Worm (Caenorhabditis elegans) whole organism, early embryonic: ENCODE measurements around the gene col-85.

Experiments
- B0310.2 ChIP-seq: sonication (generic microtip); optimal IDR thresholded peaks from 2 replicates; lab custom pipeline; 2016; ENCODE audit warnings: mild to moderate bottlenecking, missing genetic modification characterization, missing compliant biosample characterization
- F13C5.2 ChIP-seq: sonication (generic microtip); optimal IDR thresholded peaks from 2 replicates; lab custom pipeline; 2017; ENCODE audit warnings: mild to moderate bottlenecking, missing genetic modification characterization, inconsistent platforms, missing compliant biosample characterization
- aly-1 ChIP-seq: sonication (generic microtip); optimal IDR thresholded peaks from 2 replicates; lab custom pipeline; 2016; ENCODE audit warnings: missing genetic modification characterization, missing compliant biosample characterization
- ama-1 ChIP-seq: fragments of 150-350 bp; optimal IDR thresholded peaks from 2 replicates; lab custom pipeline; 2014
- ceh-13 ChIP-seq: fragments of 200-800 bp; sonication (Bioruptor generic); optimal IDR thresholded peaks from 2 replicates; lab custom pipeline; 2018; ENCODE audit warnings: mild to moderate bottlenecking, missing genetic modification characterization, missing compliant biosample characterization
- ceh-36 ChIP-seq: sonication (generic microtip); optimal IDR thresholded peaks from 2 replicates; lab custom pipeline; 2016; ENCODE audit warnings: missing genetic modification characterization, inconsistent platforms, missing compliant biosample characterization
- ets-7 ChIP-seq: sonication (generic microtip); optimal IDR thresholded peaks from 2 replicates; lab custom pipeline; 2016; ENCODE audit warnings: missing genotype, missing genetic modification characterization, missing compliant biosample characterization
- flt-1 ChIP-seq: fragments of 200-800 bp; sonication (Bioruptor generic); IDR thresholded peaks from 2 replicates; pipeline ENCODE4 v1.3.6; 2022; ENCODE audit warnings: missing genetic modification characterization, missing compliant biosample characterization
- hmbx-1 ChIP-seq: sonication (generic microtip); optimal IDR thresholded peaks from 2 replicates; lab custom pipeline; 2016; ENCODE audit warnings: mild to moderate bottlenecking, missing genetic modification characterization, missing compliant biosample characterization
- hmg-4 ChIP-seq: fragments of 200-800 bp; sonication (Bioruptor generic); optimal IDR thresholded peaks from 2 replicates; lab custom pipeline; 2018; ENCODE audit warnings: mild to moderate bottlenecking, missing genetic modification characterization, missing compliant biosample characterization
- hnd-1 ChIP-seq: sonication (generic microtip); optimal IDR thresholded peaks from 2 replicates; lab custom pipeline; 2016; ENCODE audit warnings: missing genetic modification characterization, missing compliant biosample characterization
- pes-1 ChIP-seq: fragments of 200-800 bp; sonication (Bioruptor generic); IDR thresholded peaks from 2 replicates; pipeline ENCODE4 v1.3.6; 2022; ENCODE audit warnings: missing genetic modification reagents, missing genetic modification characterization, missing compliant biosample characterization
- scrt-1 ChIP-seq: fragments of 200-800 bp; sonication (Bioruptor generic); IDR thresholded peaks from 2 replicates; pipeline ENCODE4 v1.3.6; 2022; ENCODE audit warnings: missing genetic modification characterization, missing compliant biosample characterization
- sea-1 ChIP-seq: fragments of 200-800 bp; sonication (Bioruptor generic); conservative IDR thresholded peaks from 2 replicates; pipeline ENCODE4 v1.3.6; 2022; ENCODE audit warnings: missing genetic modification characterization, missing compliant biosample characterization
- tbx-11 ChIP-seq: fragments of 200-800 bp; sonication (Bioruptor generic); IDR thresholded peaks from 2 replicates; pipeline ENCODE4 v1.3.6; 2022; ENCODE audit warnings: missing genetic modification characterization, missing compliant biosample characterization
- tbx-37 ChIP-seq: fragments of 200-800 bp; sonication (Bioruptor generic); conservative IDR thresholded peaks from 2 replicates; pipeline ENCODE4 v1.3.6; 2022; ENCODE audit warnings: missing genetic modification reagents, missing genetic modification characterization, missing compliant biosample characterization
- tra-4 ChIP-seq: sonication (generic microtip); optimal IDR thresholded peaks from 2 replicates; lab custom pipeline; 2017; ENCODE audit warnings: missing genetic modification characterization, missing compliant biosample characterization

col-85 gene

ce11 chrII:12457275-12457674 lies 37.6 kb downstream of the col-85 start, which contains the start of gene sre-38:
TSS of gene sre-38 (plus strand) at chrII:12457575.
- TF ChIP-seq tra-4 (tag; lab: Kevin White, UChicago), result no peak
- no peak for TF ChIP-seq tbx-37 (GFP tag; lab: Robert Waterston, UW)
- TF ChIP-seq pes-1, result no peak
- no peak for TF ChIP-seq scrt-1 (GFP tag; lab: Robert Waterston, UW)
- TF ChIP-seq F13C5.2 (tag; lab: Kevin White, UChicago), result no peak
- no peak for TF ChIP-seq ceh-36 (tag; lab: Kevin White, UChicago)
- no peak for TF ChIP-seq B0310.2 (tag; lab: Kevin White, UChicago)
- no peak for TF ChIP-seq ets-7 (tag; lab: Kevin White, UChicago)
- no peak for TF ChIP-seq hmbx-1 (tag; lab: Kevin White, UChicago)
- TF ChIP-seq hnd-1 (tag; lab: Kevin White, UChicago), result no peak
- no peak for TF ChIP-seq aly-1 (tag; lab: Kevin White, UChicago)
- TF ChIP-seq hmg-4 (GFP tag; lab: Kevin White, UChicago), result no peak
- TF ChIP-seq sea-1 (GFP tag; lab: Robert Waterston, UW), result no peak
- no peak for TF ChIP-seq ceh-13

- TF ChIP-seq hmbx-1 (tag; lab: Kevin White, UChicago) (no peak), ama-1 (lab: Kevin White, UChicago) (no peak), ceh-13 (no peak), hnd-1 (tag; lab: Kevin White, UChicago) (no peak), sea-1 (GFP tag; lab: Robert Waterston, UW) (no peak), tbx-37 (GFP tag; lab: Robert Waterston, UW) (no peak), pes-1 (no peak)
Measured at ce11 chrII:12456633-12457032, 38.3 kb downstream of the col-85 start, which contains the start of gene sre-32. TSS of gene sre-32 (minus strand) at chrII:12456733.

- TF ChIP-seq hnd-1 (tag; lab: Kevin White, UChicago), result no peak
- TF ChIP-seq pes-1, result no peak
- no peak for TF ChIP-seq hmbx-1 (tag; lab: Kevin White, UChicago)
- TF ChIP-seq hmg-4 (GFP tag; lab: Kevin White, UChicago), result no peak
- no peak for TF ChIP-seq aly-1 (tag; lab: Kevin White, UChicago)
- no peak for TF ChIP-seq ama-1 (lab: Kevin White, UChicago)
- no peak for TF ChIP-seq tra-4 (tag; lab: Kevin White, UChicago)
- TF ChIP-seq scrt-1 (GFP tag; lab: Robert Waterston, UW), result no peak
- no peak for TF ChIP-seq ceh-36 (tag; lab: Kevin White, UChicago)
- TF ChIP-seq ceh-13, result no peak
- no peak for TF ChIP-seq tbx-11 (GFP tag; lab: Robert Waterston, UW)
- no peak for TF ChIP-seq flt-1 (GFP tag; lab: Robert Waterston, UW)
- TF ChIP-seq ets-7 (tag; lab: Kevin White, UChicago), result no peak
- TF ChIP-seq sea-1 (GFP tag; lab: Robert Waterston, UW), result no peak
Measured at ce11 chrII:12452754-12453352, 42.0 kb downstream of the col-85 start, which contains the start of the genes sre-35 and sre-33. TSS of gene sre-35 (minus strand) at chrII:12452854. TSS of gene sre-33 (plus strand) at chrII:12453302.

- TF ChIP-seq B0310.2 (tag; lab: Kevin White, UChicago) (no peak), tra-4 (tag; lab: Kevin White, UChicago) (no peak), tbx-11 (GFP tag; lab: Robert Waterston, UW) (no peak), ceh-36 (tag; lab: Kevin White, UChicago) (no peak), tbx-37 (GFP tag; lab: Robert Waterston, UW) (no peak), F13C5.2 (tag; lab: Kevin White, UChicago) (no peak), hnd-1 (tag; lab: Kevin White, UChicago) (no peak), pes-1 (no peak)
Measured at ce11 chrII:12449849-12450248, 45.0 kb downstream of the col-85 start, which contains the start of gene sre-34. TSS of gene sre-34 (plus strand) at chrII:12450149.

DNA sequence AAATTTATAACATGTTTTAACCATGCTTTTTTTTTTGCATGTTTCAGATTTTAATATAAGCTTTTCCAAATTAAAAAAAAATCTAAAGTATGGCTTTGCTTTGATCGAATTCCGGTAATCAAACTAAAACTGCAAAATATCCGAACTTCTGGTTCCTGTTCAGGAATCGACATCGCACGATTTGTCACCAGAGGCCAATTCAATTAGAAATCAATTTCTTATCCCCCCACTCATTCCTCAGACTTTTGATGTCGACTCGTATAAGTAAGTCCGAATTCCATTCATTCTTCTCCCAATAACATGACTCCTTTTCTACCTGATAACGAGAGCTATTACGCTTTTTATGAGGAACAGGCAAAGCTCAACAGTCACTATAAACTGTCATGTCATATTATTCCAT lies 46.7 kb downstream of the col-85 start, which contains the start of gene srh-27:
Gene srh-27, plus strand, starts transcription at position 301 of the 400 bp plus-strand sequence.
- no peak for TF ChIP-seq ceh-36 (tag; lab: Kevin White, UChicago)
- TF ChIP-seq hnd-1 (tag; lab: Kevin White, UChicago), result no peak
- no peak for TF ChIP-seq sea-1 (GFP tag; lab: Robert Waterston, UW)
- no peak for TF ChIP-seq ceh-13
- no peak for TF ChIP-seq hmbx-1 (tag; lab: Kevin White, UChicago)
- TF ChIP-seq tbx-11 (GFP tag; lab: Robert Waterston, UW), result no peak
- TF ChIP-seq ama-1 (lab: Kevin White, UChicago), result no peak
- no peak for TF ChIP-seq scrt-1 (GFP tag; lab: Robert Waterston, UW)
- no peak for TF ChIP-seq tbx-37 (GFP tag; lab: Robert Waterston, UW)
- no peak for TF ChIP-seq B0310.2 (tag; lab: Kevin White, UChicago)
- no peak for TF ChIP-seq F13C5.2 (tag; lab: Kevin White, UChicago)
- TF ChIP-seq flt-1 (GFP tag; lab: Robert Waterston, UW), result no peak
- no peak for TF ChIP-seq aly-1 (tag; lab: Kevin White, UChicago)
- TF ChIP-seq tra-4 (tag; lab: Kevin White, UChicago), result no peak
- no peak for TF ChIP-seq hmg-4 (GFP tag; lab: Kevin White, UChicago)

ce11 chrII:12444679-12445376 lies 50.1 kb downstream of the col-85 start, which contains the start of the genes W05H5.1 and pitr-6:
TSS of gene W05H5.1 (minus strand) at chrII:12444779.
TSS of gene pitr-6 (plus strand) at chrII:12445326.
- TF ChIP-seq ceh-13, result no peak
- no peak for TF ChIP-seq F13C5.2 (tag; lab: Kevin White, UChicago)
- no peak for TF ChIP-seq tbx-11 (GFP tag; lab: Robert Waterston, UW)
- TF ChIP-seq hmg-4 (GFP tag; lab: Kevin White, UChicago), result no peak
- TF ChIP-seq hnd-1 (tag; lab: Kevin White, UChicago), result no peak
- no peak for TF ChIP-seq flt-1 (GFP tag; lab: Robert Waterston, UW)
